Worm (Caenorhabditis elegans) whole organism, L4/young adult: ENCODE measurements around the gene str-35.

Experiments used
- W03F9.2 ChIP-seq: fragments of 150-350 bp; optimal IDR thresholded peaks from 2 replicates; lab custom pipeline; 2014; ENCODE audit warnings: missing biosample characterization, missing genetic modification characterization
- him-1 ChIP-seq: sonication (generic microtip); optimal IDR thresholded peaks from 2 replicates; lab custom pipeline; 2016; ENCODE audit warnings: missing genotype, missing genetic modification reagents, missing genetic modification characterization, missing compliant biosample characterization

DNA sequence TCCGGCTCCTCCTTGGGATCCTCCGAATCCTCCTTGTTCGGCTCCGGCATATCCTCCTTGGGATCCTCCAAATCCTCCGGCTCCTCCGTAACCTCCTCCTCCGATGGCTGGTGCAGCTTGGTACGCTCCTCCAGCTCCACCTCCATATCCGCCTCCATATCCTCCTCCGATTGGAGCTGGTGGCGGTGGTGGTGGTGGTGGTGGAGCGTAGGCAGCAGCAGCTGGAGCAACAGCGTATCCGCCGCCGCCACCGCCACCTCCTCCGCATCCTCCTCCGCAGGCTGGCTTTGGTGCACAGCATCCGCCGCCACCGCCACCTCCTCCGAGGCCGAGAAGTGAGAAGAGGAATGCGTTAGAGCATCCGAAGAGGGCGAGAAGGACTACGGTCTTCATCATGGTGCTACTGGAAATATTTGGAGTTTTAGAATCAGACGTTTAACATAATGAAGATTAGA lies 41.8 kb upstream of the str-35 start, which contains the start of gene Y47D7A.15:
- TF ChIP-seq him-1 (tag; lab: Kevin White, UChicago) (no peak), W03F9.2 (no peak)
